Worm (Caenorhabditis elegans): ENCODE data around the gene srt-52.
A peak's percentile ranks its signal among the peaks of the same experiment; 100 is the strongest.

The srt-52 gene

ce11 chrV:29823-30222 is 26.0 kb downstream of the srt-52 start:
- no peak for TF ChIP-seq ceh-82 (tag; optimal IDR thresholded peaks at IDR 0.05)
- no peak for TF ChIP-seq mdl-1 (tag; optimal IDR thresholded peaks at IDR 0.05)
- no peak for TF ChIP-seq mbf-1 (tag; optimal IDR thresholded peaks at IDR 0.05)
- no peak for TF ChIP-seq unc-55 (GFP tag; optimal IDR thresholded peaks at IDR 0.05)
- TF ChIP-seq crh-2 (tag; optimal IDR thresholded peaks at IDR 0.05) = no peak
- TF ChIP-seq F13H6.1 (tag; optimal IDR thresholded peaks at IDR 0.05) = no peak
- TF ChIP-seq sem-4 (tag; optimal IDR thresholded peaks at IDR 0.05) = no peak
- no peak for TF ChIP-seq egl-27 (tag; optimal IDR thresholded peaks at IDR 0.05)
- no peak for TF ChIP-seq C34F6.9 (tag; optimal IDR thresholded peaks at IDR 0.05)
- TF ChIP-seq lin-39 (tag; optimal IDR thresholded peaks at IDR 0.05) = no peak
- TF ChIP-seq nhr-77 (tag; optimal IDR thresholded peaks at IDR 0.05) = no peak
- no peak for TF ChIP-seq snpc-4 (tag; optimal IDR thresholded peaks at IDR 0.05)
- TF ChIP-seq nhr-21 (tag; optimal IDR thresholded peaks at IDR 0.05) = no peak

DNA sequence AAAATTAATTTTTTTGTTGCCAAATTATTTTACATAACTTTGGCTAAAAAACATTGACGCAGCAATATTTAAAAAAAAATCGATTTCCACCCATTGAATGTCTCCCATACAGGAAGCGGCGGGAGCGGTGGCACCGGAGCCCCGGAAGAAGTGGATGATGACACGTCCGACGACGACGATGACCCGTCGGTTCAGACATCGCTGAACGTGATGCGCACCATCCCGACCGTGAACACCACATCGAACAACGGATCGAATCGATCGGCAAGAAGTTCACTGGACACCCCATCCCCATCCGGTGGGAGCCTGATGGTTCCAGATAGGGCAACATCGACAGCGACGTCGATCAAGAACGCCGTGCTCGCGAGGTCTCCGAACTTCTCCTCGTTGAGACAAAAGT is 27.6 kb downstream of the srt-52 start:
- no peak for TF ChIP-seq unc-55 (GFP tag; optimal IDR thresholded peaks at IDR 0.05)
- TF ChIP-seq ztf-1 (GFP tag; conservative IDR thresholded peaks at IDR 0.05) = no peak
- TF ChIP-seq nhr-11 (tag; optimal IDR thresholded peaks at IDR 0.05) = no peak
- no peak for TF ChIP-seq nhr-25 (tag; optimal IDR thresholded peaks at IDR 0.05)

DNA sequence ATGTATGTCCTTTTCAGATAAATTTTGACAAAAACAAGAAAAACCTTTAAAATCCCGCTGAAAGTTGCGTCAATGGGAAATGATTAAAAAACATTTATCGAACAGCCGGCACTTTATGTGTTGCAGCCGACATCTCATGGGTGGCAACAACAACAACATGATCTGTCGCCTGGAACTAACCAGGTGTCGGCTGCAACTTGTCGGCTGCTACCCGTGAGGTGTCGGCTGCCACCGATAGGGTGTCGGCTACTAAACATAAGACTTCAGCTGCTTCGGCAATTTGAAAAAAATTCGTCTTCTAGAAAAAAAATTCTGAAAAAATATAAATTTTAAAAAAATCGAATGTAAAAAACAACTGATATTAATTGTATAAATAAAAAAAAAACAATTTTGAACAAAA is 28.2 kb downstream of the srt-52 start:
- TF ChIP-seq lsy-2 (tag; optimal IDR thresholded peaks at IDR 0.05) = no peak
- TF ChIP-seq peb-1 (tag; optimal IDR thresholded peaks at IDR 0.05) = no peak
- no peak for TF ChIP-seq Y55F3AM.14 (GFP tag; optimal IDR thresholded peaks at IDR 0.05)
- no peak for TF ChIP-seq elt-1 (tag; optimal IDR thresholded peaks at IDR 0.05)
- no peak for TF ChIP-seq nhr-11 (tag; optimal IDR thresholded peaks at IDR 0.05)
- no peak for TF ChIP-seq ceh-82 (tag; optimal IDR thresholded peaks at IDR 0.05)

DNA sequence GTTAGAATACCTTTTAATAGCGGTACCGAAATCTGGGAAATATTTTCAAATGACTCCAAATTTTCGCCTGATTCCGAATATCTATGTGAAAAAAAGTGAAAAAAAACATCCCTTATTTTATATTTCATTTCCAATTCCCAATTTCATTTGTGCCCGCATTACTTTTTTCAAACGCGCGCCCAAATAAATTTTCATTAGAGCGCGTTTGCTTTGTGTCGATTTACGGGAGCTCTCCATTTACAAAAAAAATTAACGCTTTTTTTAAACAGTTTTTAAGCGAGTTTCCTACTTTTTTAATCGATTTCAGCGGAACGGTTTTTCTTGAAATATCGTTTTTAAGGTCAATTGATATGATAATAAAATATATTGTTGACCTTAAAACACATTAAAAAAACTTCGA is 31.7 kb downstream of the srt-52 start:
- TF ChIP-seq ZK546.5 (tag; optimal IDR thresholded peaks at IDR 0.05) (no peak), nhr-6 (tag; optimal IDR thresholded peaks at IDR 0.05) (no peak), mbf-1 (tag; optimal IDR thresholded peaks at IDR 0.05) (no peak), lin-39 (tag; optimal IDR thresholded peaks at IDR 0.05) (no peak), dmd-4 (tag; optimal IDR thresholded peaks at IDR 0.05) (no peak)

DNA sequence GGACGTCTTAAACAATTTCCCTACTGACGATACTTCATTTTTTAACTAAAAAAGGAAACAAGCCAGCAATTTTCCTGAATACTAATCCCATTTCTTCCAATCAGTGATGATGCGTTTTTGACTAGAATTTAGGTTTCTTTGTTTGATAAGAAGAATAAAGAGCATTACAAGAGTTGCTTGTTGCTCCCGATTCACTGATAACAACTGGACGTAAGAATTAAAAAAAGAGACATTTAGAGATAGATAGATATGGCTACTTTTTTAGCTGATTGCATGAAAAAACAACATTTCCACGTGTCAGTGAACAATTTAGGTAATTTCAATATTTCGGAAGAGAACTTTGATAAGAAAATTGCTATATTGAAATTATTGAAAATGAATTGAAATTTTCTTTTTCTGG is 34.0 kb downstream of the srt-52 start:
- TF ChIP-seq peb-1 (tag; optimal IDR thresholded peaks at IDR 0.05) (no peak), unc-62 (GFP tag; optimal IDR thresholded peaks at IDR 0.05) (no peak), egl-27 (tag; optimal IDR thresholded peaks at IDR 0.05) (no peak), mdl-1 (tag; optimal IDR thresholded peaks at IDR 0.05) (no peak), R02D3.7 (tag; optimal IDR thresholded peaks at IDR 0.05) (no peak), ama-1 (optimal IDR thresholded peaks at IDR 0.05) (no peak), unc-55 (GFP tag; optimal IDR thresholded peaks at IDR 0.05) (no peak), ztf-1 (GFP tag; conservative IDR thresholded peaks at IDR 0.05) (no peak), fos-1 (tag; optimal IDR thresholded peaks at IDR 0.05) (peak; percentile 74), gmeb-1 (tag; optimal IDR thresholded peaks at IDR 0.05) (peak; percentile 51), alr-1 (tag; optimal IDR thresholded peaks at IDR 0.05) (no peak), ceh-82 (tag; optimal IDR thresholded peaks at IDR 0.05) (no peak), nhr-25 (tag; optimal IDR thresholded peaks at IDR 0.05) (no peak), nhr-10 (tag; optimal IDR thresholded peaks at IDR 0.05) (no peak), crh-2 (tag; optimal IDR thresholded peaks at IDR 0.05) (peak; percentile 39), nhr-12 (tag; optimal IDR thresholded peaks at IDR 0.05) (no peak), nhr-23 (tag; optimal IDR thresholded peaks at IDR 0.05) (no peak), nhr-11 (tag; optimal IDR thresholded peaks at IDR 0.05) (no peak)

ce11 chrV:20518-20917 is 35.3 kb downstream of the srt-52 start, which contains the start of gene egl-8:
Gene egl-8 (plus strand): TSS chrV:20818.
- TF ChIP-seq ztf-4 (tag; optimal IDR thresholded peaks at IDR 0.05) (no peak), unc-55 (GFP tag; optimal IDR thresholded peaks at IDR 0.05) (no peak), crh-2 (tag; optimal IDR thresholded peaks at IDR 0.05) (no peak), gmeb-1 (tag; optimal IDR thresholded peaks at IDR 0.05) (no peak), sma-3 (GFP tag; optimal IDR thresholded peaks at IDR 0.05) (no peak), elt-1 (tag; optimal IDR thresholded peaks at IDR 0.05) (no peak), F13H6.1 (tag; optimal IDR thresholded peaks at IDR 0.05) (no peak), snpc-4 (tag; optimal IDR thresholded peaks at IDR 0.05) (no peak), ama-1 (optimal IDR thresholded peaks at IDR 0.05) (no peak), ztf-1 (GFP tag; conservative IDR thresholded peaks at IDR 0.05) (no peak), Y55F3AM.14 (GFP tag; optimal IDR thresholded peaks at IDR 0.05) (no peak), nhr-11 (tag; optimal IDR thresholded peaks at IDR 0.05) (no peak), mdl-1 (tag; optimal IDR thresholded peaks at IDR 0.05) (no peak)

Data from whole organism, L2 larva.